Worm (Caenorhabditis elegans) whole organism, L4/young adult: Measurements from ENCODE around the gene srab-21.

Experiments used
- W03F9.2 ChIP-seq: fragments of 150-350 bp; optimal IDR thresholded peaks from 2 replicates; lab custom pipeline; 2014; ENCODE audit warnings: missing biosample characterization, missing genetic modification characterization
- dao-5 ChIP-seq: sonication (generic microtip); optimal IDR thresholded peaks from 2 replicates; lab custom pipeline; 2016; ENCODE audit warnings: missing genotype, missing genetic modification characterization, moderate library complexity, missing compliant biosample characterization
- him-1 ChIP-seq: sonication (generic microtip); optimal IDR thresholded peaks from 2 replicates; lab custom pipeline; 2016; ENCODE audit warnings: missing genotype, missing genetic modification reagents, missing genetic modification characterization, missing compliant biosample characterization

The srab-21 gene

DNA sequence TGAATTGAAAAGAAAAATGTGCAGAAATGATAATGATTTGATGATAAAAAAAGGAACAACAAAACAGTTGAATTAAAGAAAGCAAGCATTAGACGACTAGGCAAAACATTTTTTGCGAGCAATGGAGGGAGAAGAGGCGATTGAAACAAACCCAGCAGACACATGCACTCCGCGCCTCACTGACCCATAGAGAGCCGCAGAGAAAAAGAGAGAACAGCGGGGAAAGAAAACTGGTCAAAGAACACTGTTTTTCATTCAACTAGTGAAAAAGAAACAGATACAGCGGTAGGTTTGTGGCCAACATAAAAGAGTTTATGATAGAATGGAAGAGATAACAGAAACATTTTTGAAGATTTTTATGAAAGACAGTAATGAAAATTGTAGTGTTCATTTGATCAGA, 35.9 kb downstream of the srab-21 start:
- no peak for TF ChIP-seq W03F9.2
- no peak for TF ChIP-seq dao-5
- no peak for TF ChIP-seq him-1 (tag; lab: Kevin White, UChicago)

DNA sequence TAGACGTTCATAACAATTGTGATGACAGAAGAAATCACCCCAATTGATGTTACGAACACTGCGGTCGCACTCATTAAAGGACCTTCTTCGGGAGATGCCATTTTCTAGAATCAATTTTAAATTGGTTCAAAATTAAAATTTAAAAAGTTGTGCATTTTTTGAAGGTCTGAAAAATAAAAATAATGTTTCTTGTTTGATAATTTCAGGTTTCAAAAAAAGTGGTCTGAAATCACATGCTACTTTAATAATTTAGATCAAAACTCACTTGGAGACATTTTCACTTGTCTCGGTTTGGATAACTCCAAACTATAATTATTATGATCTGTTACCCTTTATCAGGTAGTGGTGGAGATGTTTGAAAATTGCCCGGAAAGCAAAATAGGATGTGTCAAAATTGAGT, 47.3 kb downstream of the srab-21 start, which contains the start of gene srbc-2:
TSS of gene srbc-2 (minus strand) at position 101 of the 400 bp plus-strand sequence.
- TF ChIP-seq him-1 (tag; lab: Kevin White, UChicago) (no peak), W03F9.2 (no peak), dao-5 (no peak)
